Fruit fly (Drosophila melanogaster): ENCODE results near the gene CG18558.

dm6 chr2L:2872309-2872932 is 28.1 kb upstream of the CG18558 start:
- TF ChIP-seq Myc (optimal IDR thresholded peaks at IDR 0.05) (no peak), Hr83 (GFP tag; optimal IDR thresholded peaks at IDR 0.05; ENCODE audit: poor library complexity, severe bottlenecking) (no peak), usp (GFP tag; optimal IDR thresholded peaks at IDR 0.05) (no peak), brk (GFP tag; optimal IDR thresholded peaks at IDR 0.05) (no peak), CG9705 (GFP tag; optimal IDR thresholded peaks at IDR 0.05) (no peak), Hnf4 (GFP tag; optimal IDR thresholded peaks at IDR 0.05) (no peak), ey (GFP tag; optimal IDR thresholded peaks at IDR 0.05) (no peak)
